Fruit fly (Drosophila melanogaster) whole organism, adult: ENCODE measurements around the gene beg.

Source experiments
- CG12768 ChIP-seq: fragments of 200-800 bp; sonication (Bioruptor generic); optimal IDR thresholded peaks from 2 replicates; lab custom pipeline; 2017; ENCODE audit warnings: missing biosample characterization, missing genetic modification characterization, mild to moderate bottlenecking, moderate library complexity, missing genetic modification reagents
- CG14711 ChIP-seq: fragments of 200-800 bp; sonication (Bioruptor generic); optimal IDR thresholded peaks from 2 replicates; lab custom pipeline; 2018; ENCODE audit warnings: missing biosample characterization, mild to moderate bottlenecking, missing genetic modification characterization, moderate library complexity
- CG1620 ChIP-seq: fragments of 200-800 bp; sonication (Bioruptor generic); optimal IDR thresholded peaks from 2 replicates; lab custom pipeline; 2016; ENCODE audit warnings: missing biosample characterization, missing genetic modification characterization
- CG33017 ChIP-seq: fragments of 200-800 bp; sonication (Bioruptor generic); optimal IDR thresholded peaks from 2 replicates; lab custom pipeline; 2018; ENCODE audit warnings: missing biosample characterization, mild to moderate bottlenecking, missing genetic modification characterization, moderate library complexity
- CG7045 ChIP-seq: fragments of 200-800 bp; sonication (Bioruptor generic); optimal IDR thresholded peaks from 2 replicates; lab custom pipeline; 2017; ENCODE audit warnings: missing biosample characterization, mild to moderate bottlenecking, missing genetic modification characterization
- CG7101 ChIP-seq: fragments of 200-800 bp; sonication (Bioruptor generic); optimal IDR thresholded peaks from 2 replicates; lab custom pipeline; 2018; ENCODE audit warnings: missing biosample characterization, mild to moderate bottlenecking, missing genetic modification characterization, moderate library complexity
- Clk ChIP-seq: fragments of 200-800 bp; sonication (Bioruptor generic); optimal IDR thresholded peaks from 2 replicates; lab custom pipeline; 2017; ENCODE audit warnings: missing biosample characterization, missing genetic modification characterization
- Crg-1 ChIP-seq: fragments of 200-800 bp; sonication (Bioruptor generic); optimal IDR thresholded peaks from 2 replicates; lab custom pipeline; 2016; ENCODE audit warnings: missing biosample characterization, missing genetic modification characterization
- Mnt ChIP-seq: fragments of 200-800 bp; sonication (Bioruptor generic); optimal IDR thresholded peaks from 2 replicates; lab custom pipeline; 2016; ENCODE audit warnings: missing biosample characterization, mild to moderate bottlenecking, missing genetic modification characterization
- bab1 ChIP-seq: fragments of 200-800 bp; sonication (Bioruptor generic); optimal IDR thresholded peaks from 3 replicates; lab custom pipeline; 2019; ENCODE audit warnings: missing biosample characterization, mild to moderate bottlenecking, missing genetic modification characterization, moderate library complexity
- cic ChIP-seq: fragments of 200-800 bp; sonication (Bioruptor generic); optimal IDR thresholded peaks from 2 replicates; lab custom pipeline; 2017; ENCODE audit warnings: missing biosample characterization, mild to moderate bottlenecking, missing genetic modification characterization, moderate library complexity
- kay ChIP-seq: fragments of 200-800 bp; sonication (Bioruptor generic); peaks from one replicate; lab custom pipeline; 2016; ENCODE audit warnings: missing biosample characterization, missing genetic modification characterization, borderline replicate concordance
- ovo ChIP-seq: fragments of 200-800 bp; sonication (Bioruptor generic); optimal IDR thresholded peaks from 2 replicates; lab custom pipeline; 2016; ENCODE audit warnings: missing biosample characterization, missing genetic modification characterization
- toe ChIP-seq: fragments of 200-800 bp; sonication (Bioruptor generic); optimal IDR thresholded peaks from 2 replicates; lab custom pipeline; 2016; ENCODE audit warnings: missing biosample characterization, missing genetic modification characterization

DNA sequence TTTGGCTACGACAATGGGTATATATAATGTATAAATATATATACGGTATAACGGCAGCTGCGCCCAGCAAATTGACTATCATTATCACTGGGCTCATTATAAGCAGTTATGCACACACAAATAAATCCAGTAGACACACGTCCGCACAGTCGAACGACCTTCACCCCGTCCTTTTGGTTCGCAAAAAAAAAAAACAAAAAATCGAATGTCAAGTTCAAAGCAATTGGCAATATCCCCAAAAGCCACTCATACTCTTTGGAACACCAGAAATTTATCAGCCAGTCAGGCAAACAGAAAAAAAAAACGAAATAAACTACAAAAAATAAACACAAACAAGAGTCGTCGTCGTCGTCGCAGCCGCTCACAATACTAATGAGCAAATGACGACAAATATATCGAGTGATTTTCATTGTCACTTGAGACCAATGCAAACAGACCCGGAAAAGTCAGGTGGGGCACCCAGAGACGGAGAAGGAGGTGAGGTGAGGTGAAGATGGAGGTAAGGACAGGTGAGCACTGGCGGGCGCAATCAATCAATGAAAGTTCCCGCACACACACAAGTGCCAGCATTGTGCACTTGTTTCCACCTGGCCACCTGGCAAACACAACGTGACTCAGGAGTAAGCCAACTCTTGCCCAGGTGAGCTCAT lies 30.6 kb upstream of the beg start:
- TF ChIP-seq kay (GFP tag; lab: Kevin White, UChicago) = peak; percentile 67
- TF ChIP-seq Crg-1 (GFP tag; lab: Kevin White, UChicago) = no peak
- no peak for TF ChIP-seq CG33017 (tag; lab: Kevin White, UChicago)
- TF ChIP-seq CG7045 (GFP tag; lab: Kevin White, UChicago) = no peak
- no peak for TF ChIP-seq Clk (GFP tag; lab: Kevin White, UChicago)
- TF ChIP-seq CG7101 (tag; lab: Kevin White, UChicago) = no peak
- TF ChIP-seq cic = peak; percentile 87
- TF ChIP-seq CG14711 (tag; lab: Kevin White, UChicago) = no peak
- no peak for TF ChIP-seq ovo (GFP tag; lab: Kevin White, UChicago)
- no peak for TF ChIP-seq bab1
- TF ChIP-seq Mnt (GFP tag; lab: Kevin White, UChicago) = no peak
- TF ChIP-seq CG12768 (GFP tag; lab: Kevin White, UChicago) = no peak
- TF ChIP-seq toe = no peak
- no peak for TF ChIP-seq CG1620 (GFP tag; lab: Kevin White, UChicago)
